Worm (Caenorhabditis elegans) whole organism, young adult: ENCODE measurements around the gene xpo-3.

Source experiments
- B0019.2 ChIP-seq: fragments of 200-800 bp; sonication (Bioruptor generic); conservative IDR thresholded peaks from 2 replicates; pipeline ENCODE4 v1.3.6; 2022; ENCODE audit warnings: missing genetic modification reagents, missing genetic modification characterization, missing compliant biosample characterization
- F10E7.11 ChIP-seq: sonication (generic microtip); optimal IDR thresholded peaks from 2 replicates; lab custom pipeline; 2017; ENCODE audit warnings: mild to moderate bottlenecking, missing genetic modification characterization, moderate library complexity, missing compliant biosample characterization
- F23B12.7 ChIP-seq: sonication (generic microtip); optimal IDR thresholded peaks from 2 replicates; lab custom pipeline; 2017; ENCODE audit warnings: missing genetic modification characterization, mild to moderate bottlenecking, missing compliant biosample characterization, antibody characterized with exemption, moderate library complexity; ENCODE audit not compliant: insufficient read depth
- F33H1.4 ChIP-seq: fragments of 200-800 bp; sonication (Bioruptor generic); IDR thresholded peaks from 2 replicates; pipeline ENCODE4 v1.3.6; 2022; ENCODE audit warnings: missing genetic modification reagents, missing genetic modification characterization, missing compliant biosample characterization
- F52B5.7 ChIP-seq: sonication (generic microtip); optimal IDR thresholded peaks from 2 replicates; lab custom pipeline; 2016; ENCODE audit warnings: mild to moderate bottlenecking, missing genetic modification characterization, missing compliant biosample characterization
- T07F8.4 ChIP-seq: sonication (generic microtip); optimal IDR thresholded peaks from 2 replicates; lab custom pipeline; 2016; ENCODE audit warnings: mild to moderate bottlenecking, missing genetic modification characterization, moderate library complexity, missing compliant biosample characterization
- T26A5.8 ChIP-seq: sonication (generic microtip); optimal IDR thresholded peaks from 2 replicates; lab custom pipeline; 2016; ENCODE audit warnings: missing genetic modification characterization, missing compliant biosample characterization
- Y53F4B.3 ChIP-seq: fragments of 200-800 bp; sonication (Bioruptor generic); IDR thresholded peaks from 2 replicates; pipeline ENCODE4 v1.3.6; 2022; ENCODE audit warnings: missing genetic modification reagents, missing genetic modification characterization, missing compliant biosample characterization
- cebp-1 ChIP-seq, 2 experiments: fragments of 200-800 bp in 1 of 2; sonication (Bioruptor generic) in 1 of 2; sonication (generic microtip) in 1 of 2; IDR thresholded peaks in 1 of 2; optimal IDR thresholded peaks in 1 of 2; 2 replicates each; pipeline versions ENCODE4 v1.3.6 to Lab custom; 2017 to 2022; ENCODE audit warnings: missing compliant biosample characterization in 2 of 2, missing genetic modification characterization in 2 of 2, mild to moderate bottlenecking in 1 of 2, missing genetic modification reagents in 1 of 2, moderate library complexity in 1 of 2
- ceh-100 ChIP-seq: fragments of 200-800 bp; sonication (Bioruptor generic); IDR thresholded peaks from 2 replicates; pipeline ENCODE4 v1.3.6; 2022; ENCODE audit warnings: missing genetic modification reagents, missing genetic modification characterization, missing compliant biosample characterization
- ceh-27 ChIP-seq: fragments of 200-800 bp; sonication (Bioruptor generic); optimal IDR thresholded peaks from 2 replicates; lab custom pipeline; 2018; ENCODE audit warnings: mild to moderate bottlenecking, missing genetic modification characterization, moderate library complexity, missing compliant biosample characterization
- hmg-1.2 ChIP-seq: fragments of 200-800 bp; sonication (Bioruptor generic); IDR thresholded peaks from 2 replicates; pipeline ENCODE4 v1.3.6; 2022; ENCODE audit warnings: missing genetic modification reagents, missing genetic modification characterization, missing compliant biosample characterization
- lin-26 ChIP-seq: fragments of 200-800 bp; sonication (Bioruptor generic); IDR thresholded peaks from 2 replicates; pipeline ENCODE4 v1.3.6; 2022; ENCODE audit warnings: missing genetic modification reagents, missing genetic modification characterization, missing compliant biosample characterization
- lin-35 ChIP-seq, 3 experiments: fragments of 150-350 bp in 2 of 3; sonication (generic microtip) in 1 of 3; optimal IDR thresholded peaks; 2 replicates each; lab custom pipeline; 2014 to 2018; ENCODE audit warnings: missing biosample characterization in 3 of 3, missing genetic modification characterization in 3 of 3, missing genetic modification reagents in 3 of 3
- lin-54 ChIP-seq: fragments of 200-800 bp; sonication (Bioruptor generic); optimal IDR thresholded peaks from 2 replicates; lab custom pipeline; 2018; ENCODE audit warnings: mild to moderate bottlenecking, missing genetic modification characterization, missing compliant biosample characterization
- lir-1 ChIP-seq: fragments of 200-800 bp; sonication (Bioruptor generic); conservative IDR thresholded peaks from 2 replicates; pipeline ENCODE4 v1.3.6; 2022; ENCODE audit warnings: missing genetic modification reagents, missing genetic modification characterization, missing compliant biosample characterization
- lsl-1 ChIP-seq: fragments of 200-800 bp; sonication (Bioruptor generic); optimal IDR thresholded peaks from 2 replicates; lab custom pipeline; 2018; ENCODE audit warnings: mild to moderate bottlenecking, missing genetic modification characterization, moderate library complexity, missing compliant biosample characterization
- madf-3 ChIP-seq: fragments of 200-800 bp; sonication (Bioruptor generic); IDR thresholded peaks from 2 replicates; pipeline ENCODE4 v1.3.6; 2022; ENCODE audit warnings: missing genetic modification reagents, missing genetic modification characterization, missing compliant biosample characterization
- madf-6 ChIP-seq: fragments of 200-800 bp; sonication (Bioruptor generic); IDR thresholded peaks from 2 replicates; pipeline ENCODE4 v1.3.6; 2022; ENCODE audit warnings: missing genetic modification reagents, missing genetic modification characterization, missing compliant biosample characterization
- mxl-1 ChIP-seq: sonication (generic microtip); optimal IDR thresholded peaks from 2 replicates; lab custom pipeline; 2016; ENCODE audit warnings: missing genetic modification characterization, missing compliant biosample characterization
- nfya-1 ChIP-seq: sonication (generic microtip); optimal IDR thresholded peaks from 2 replicates; lab custom pipeline; 2017; ENCODE audit warnings: antibody characterized with exemption, missing compliant biosample characterization, missing genetic modification characterization, borderline replicate concordance; ENCODE audit not compliant: insufficient read depth
- nfyb-1 ChIP-seq: fragments of 200-800 bp; sonication (Bioruptor generic); IDR thresholded peaks from 2 replicates; pipeline ENCODE4 v1.3.6; 2022; ENCODE audit warnings: missing genetic modification reagents, missing genetic modification characterization, missing compliant biosample characterization
- nhr-179 ChIP-seq: sonication (generic microtip); optimal IDR thresholded peaks from 2 replicates; lab custom pipeline; 2016; ENCODE audit warnings: mild to moderate bottlenecking, missing genetic modification characterization, missing compliant biosample characterization
- nhr-80 ChIP-seq: sonication (generic microtip); optimal IDR thresholded peaks from 2 replicates; lab custom pipeline; 2016; ENCODE audit warnings: missing genetic modification characterization, missing compliant biosample characterization
- nhr-90 ChIP-seq: sonication (generic microtip); optimal IDR thresholded peaks from 2 replicates; lab custom pipeline; 2016; ENCODE audit warnings: missing genotype, mild to moderate bottlenecking, missing genetic modification characterization, missing compliant biosample characterization
- pbrm-1 ChIP-seq: fragments of 200-800 bp; sonication (Bioruptor generic); IDR thresholded peaks from 2 replicates; pipeline ENCODE4 v1.3.6; 2022; ENCODE audit warnings: missing genetic modification reagents, missing genetic modification characterization, missing compliant biosample characterization
- rpc-1 ChIP-seq, 2 experiments: fragments of 150-350 bp in 1 of 2; sonication (generic microtip) in 1 of 2; optimal IDR thresholded peaks; 2 replicates each; lab custom pipeline; 2014 to 2018; ENCODE audit warnings: missing biosample characterization in 1 of 2, missing genetic modification characterization in 1 of 2, missing genetic modification reagents in 1 of 2, missing genotype in 1 of 2
- sdz-38 ChIP-seq: sonication (generic microtip); optimal IDR thresholded peaks from 2 replicates; lab custom pipeline; 2016; ENCODE audit warnings: missing genotype, missing genetic modification characterization, missing compliant biosample characterization
- snpc-1.1 ChIP-seq: sonication (generic microtip); optimal IDR thresholded peaks from 2 replicates; lab custom pipeline; 2017; ENCODE audit warnings: missing genetic modification characterization, mild to moderate bottlenecking, missing compliant biosample characterization, antibody characterized with exemption, moderate library complexity, missing genotype, missing genetic modification reagents; ENCODE audit not compliant: insufficient read depth
- somi-1 ChIP-seq: fragments of 200-800 bp; sonication (Bioruptor generic); optimal IDR thresholded peaks from 2 replicates; lab custom pipeline; 2018; ENCODE audit warnings: mild to moderate bottlenecking, missing genetic modification characterization, missing compliant biosample characterization
- unc-130 ChIP-seq: sonication (generic microtip); optimal IDR thresholded peaks from 2 replicates; lab custom pipeline; 2016; ENCODE audit warnings: missing genetic modification reagents, missing genetic modification characterization, missing compliant biosample characterization
- xnd-1 ChIP-seq: sonication (generic microtip); optimal IDR thresholded peaks from 2 replicates; lab custom pipeline; 2016; ENCODE audit warnings: missing genotype, missing genetic modification reagents, missing genetic modification characterization, missing compliant biosample characterization
- zfh-2 ChIP-seq: fragments of 200-800 bp; sonication (Bioruptor generic); conservative IDR thresholded peaks from 2 replicates; pipeline ENCODE4 v1.3.6; 2022; ENCODE audit warnings: missing genetic modification reagents, missing genetic modification characterization, missing compliant biosample characterization
- ztf-18 ChIP-seq: sonication (generic microtip); optimal IDR thresholded peaks from 2 replicates; lab custom pipeline; 2016; ENCODE audit warnings: missing genotype, mild to moderate bottlenecking, missing genetic modification characterization, missing compliant biosample characterization
- ztf-28 ChIP-seq: fragments of 200-800 bp; sonication (Bioruptor generic); IDR thresholded peaks from 2 replicates; pipeline ENCODE4 v1.3.6; 2022; ENCODE audit warnings: missing genetic modification reagents, missing genetic modification characterization, missing compliant biosample characterization

xpo-3 gene

DNA sequence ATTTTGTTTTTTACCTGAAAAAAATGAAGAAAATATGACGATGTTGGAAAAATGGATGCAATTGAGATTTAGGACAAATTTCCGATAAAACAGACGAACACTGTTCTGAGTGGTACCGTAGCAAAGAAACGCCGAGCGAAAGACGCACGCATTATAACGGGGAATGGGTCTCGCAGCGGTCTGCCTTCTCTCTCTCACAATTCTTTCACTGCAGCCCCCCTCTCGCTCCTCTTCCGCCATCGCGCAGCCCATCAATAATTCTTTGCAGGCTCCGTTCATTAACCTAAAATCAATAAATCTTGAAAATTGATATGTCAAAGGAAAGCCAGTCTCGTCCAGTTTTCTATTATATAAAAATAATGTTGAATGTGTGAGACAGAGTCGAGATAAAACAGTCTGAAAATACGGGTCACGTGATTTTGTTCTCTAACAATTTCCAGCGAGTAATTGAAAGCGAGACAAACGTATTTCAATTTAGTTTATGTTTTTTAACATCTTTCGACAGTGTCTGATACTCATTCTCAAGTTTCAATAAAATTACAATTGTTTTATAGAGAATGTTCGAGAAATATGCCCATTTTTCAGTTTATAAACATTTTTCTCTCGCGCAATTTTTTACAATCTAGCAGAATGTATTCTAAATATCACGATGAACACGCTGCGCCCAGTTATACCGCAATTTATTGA is 14.2 kb downstream of the xpo-3 start (continued):
- TF ChIP-seq zfh-2 (GFP tag; lab: Robert Waterston, UW) (peak; percentile 70; the same call in 1 of the 2 replicates), xnd-1 (tag; lab: Kevin White, UChicago) (peak; percentile 46), nhr-80 (peak; percentile 6), hmg-1.2 (GFP tag; lab: Robert Waterston, UW) (peak; percentile 25; the same call in 1 of the 2 replicates), lsl-1 (GFP tag; lab: Kevin White, UChicago) (peak; percentile 82), lir-1 (GFP tag; lab: Robert Waterston, UW) (0 out of 2 replicates have a peak, but pooled peaks have one; percentile 5), pbrm-1 (GFP tag; lab: Robert Waterston, UW) (no peak), unc-130 (GFP tag; lab: Kevin White, UChicago) (no peak)

DNA sequence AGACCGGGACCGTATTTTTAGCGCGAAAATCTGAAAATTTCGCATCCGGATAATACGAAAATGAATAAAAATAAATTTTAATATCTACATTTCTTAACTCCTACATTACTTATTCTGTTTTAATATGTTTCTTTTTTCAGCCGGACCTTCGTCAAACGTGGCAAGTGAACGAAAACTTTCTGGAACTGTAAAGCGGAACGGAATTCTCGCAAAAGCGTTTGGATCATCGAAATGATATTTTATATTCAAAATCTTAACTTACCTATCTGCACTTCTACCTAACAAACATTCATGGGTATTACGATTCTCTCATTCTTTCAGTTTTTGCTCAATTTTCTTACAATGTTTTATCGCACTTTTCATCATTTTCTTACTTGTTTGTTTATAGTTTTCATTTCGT is 17.2 kb downstream of the xpo-3 start:
- TF ChIP-seq sdz-38, result no peak
- no peak for TF ChIP-seq T07F8.4 (tag; lab: Kevin White, UChicago)
- TF ChIP-seq ceh-100 (GFP tag; lab: Robert Waterston, UW), result no peak
- TF ChIP-seq B0019.2 (GFP tag; lab: Robert Waterston, UW), result no peak
- no peak for TF ChIP-seq ztf-28 (GFP tag; lab: Robert Waterston, UW)
- TF ChIP-seq nfya-1, result no peak
- TF ChIP-seq T26A5.8 (tag; lab: Kevin White, UChicago), result no peak
- TF ChIP-seq lin-54 (GFP tag; lab: Kevin White, UChicago), result no peak
- no peak for TF ChIP-seq nhr-90 (tag; lab: Kevin White, UChicago)
- no peak for TF ChIP-seq F52B5.7
- TF ChIP-seq snpc-1.1, result no peak
- no peak for TF ChIP-seq F10E7.11 (tag; lab: Kevin White, UChicago)
- no peak for TF ChIP-seq somi-1 (GFP tag; lab: Kevin White, UChicago)
- no peak for TF ChIP-seq Y53F4B.3 (GFP tag; lab: Robert Waterston, UW)
- TF ChIP-seq F23B12.7 (tag; lab: Kevin White, UChicago), result no peak
- no peak for TF ChIP-seq mxl-1 (tag; lab: Kevin White, UChicago)
- TF ChIP-seq pbrm-1 (GFP tag; lab: Robert Waterston, UW), result no peak
- no peak for TF ChIP-seq F33H1.4 (GFP tag; lab: Robert Waterston, UW)
- no peak for TF ChIP-seq lin-26
- TF ChIP-seq rpc-1 (optimal IDR thresholded peaks at IDR 0.05; lab: Kevin White, UChicago), result no peak
- TF ChIP-seq rpc-1 (tag; optimal IDR thresholded peaks at IDR 0.05; lab: Kevin White, UChicago), result no peak

DNA sequence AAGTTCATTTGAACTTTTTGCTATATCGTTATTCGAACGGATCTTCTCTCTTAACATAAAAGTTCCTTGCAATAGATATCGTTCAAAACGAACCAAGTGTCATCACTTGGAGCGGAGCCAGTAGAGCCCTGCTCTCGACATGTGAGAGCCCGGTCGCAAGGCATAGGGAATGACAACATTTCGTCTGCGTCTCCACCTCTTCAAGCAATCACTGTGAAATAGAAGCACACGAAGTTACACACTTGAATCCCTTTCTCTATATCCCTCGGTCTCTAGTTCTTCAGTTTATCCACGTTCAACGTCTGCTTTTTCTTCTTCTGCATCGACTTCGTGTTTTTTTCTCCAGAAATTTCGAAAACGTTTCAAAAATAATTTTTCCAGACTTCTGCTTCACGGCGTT is 20.5 kb downstream of the xpo-3 start, which contains the start of gene C49H3.6:
TSS of gene C49H3.6 (plus strand) at position 380 of the 400 bp plus-strand sequence.
- TF ChIP-seq F52B5.7 (no peak), lin-35 (GFP tag; optimal IDR thresholded peaks at IDR 0.05; lab: Kevin White, UChicago) (peak in 1 of 3 experiments; percentile 63), cebp-1 (GFP tag; IDR thresholded peaks at IDR 0.05; lab: Robert Waterston, UW) (no peak), cebp-1 (tag; optimal IDR thresholded peaks at IDR 0.05; lab: Kevin White, UChicago) (peak; percentile 29), ceh-27 (GFP tag; lab: Kevin White, UChicago) (peak; percentile 43), madf-6 (GFP tag; lab: Robert Waterston, UW) (peak; percentile 19; the same call in 1 of the 2 replicates), madf-3 (GFP tag; lab: Robert Waterston, UW) (0 out of 2 replicates have a peak, but pooled peaks have one; percentile 28), nfyb-1 (GFP tag; lab: Robert Waterston, UW) (peak; percentile 52; the same call in 1 of the 2 replicates), ztf-18 (tag; lab: Kevin White, UChicago) (no peak), nhr-179 (tag; lab: Kevin White, UChicago) (no peak)
- TF ChIP-seq, all 124 proteins: peak for 6
